Worm (Caenorhabditis elegans): ENCODE data around the gene Y81G3A.6.
A peak's percentile ranks its signal among the peaks of the same experiment; 100 is the strongest.
"Not testable (repeated sequence)": the region's sequence is repeated elsewhere in the genome, so short reads cannot be mapped to it uniquely, and the experiment has no call there.

The Y81G3A.6 gene

DNA sequence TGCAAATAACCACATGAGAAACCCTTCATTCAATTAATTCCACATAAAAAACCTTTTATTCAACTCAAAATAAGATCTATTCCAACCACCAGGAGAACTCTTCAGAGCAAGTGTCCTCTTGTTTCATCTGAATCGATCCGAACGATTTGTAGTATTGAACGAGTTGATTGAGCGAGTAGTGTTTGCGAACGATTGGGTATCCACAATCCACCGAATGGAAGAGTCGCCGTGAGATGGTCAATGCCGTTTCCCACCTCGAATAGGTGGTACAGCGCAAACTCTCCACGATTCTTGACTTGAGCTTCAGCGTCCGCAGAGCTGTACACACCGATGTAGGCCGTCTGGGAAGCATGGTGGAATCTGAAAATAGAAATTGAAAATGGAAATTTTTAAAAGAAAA is at the start of gene Y81G3A.6:
TSS of gene Y81G3A.6 (minus strand) at position 101 of the 400 bp plus-strand sequence.
- not testable (repeated sequence) for TF ChIP-seq ztf-1 (GFP tag; conservative IDR thresholded peaks at IDR 0.05); unc-55 (GFP tag; optimal IDR thresholded peaks at IDR 0.05); nhr-23 (tag; optimal IDR thresholded peaks at IDR 0.05)

ce11 chrII:13130576-13130975 is 48.3 kb upstream of the Y81G3A.6 start:
- TF ChIP-seq blmp-1 (tag; optimal IDR thresholded peaks at IDR 0.05; ENCODE audit: insufficient read depth), result no peak
- TF ChIP-seq nhr-23 (tag; optimal IDR thresholded peaks at IDR 0.05), result no peak
- TF ChIP-seq peb-1 (tag; optimal IDR thresholded peaks at IDR 0.05), result no peak
- TF ChIP-seq F13H6.1 (tag; optimal IDR thresholded peaks at IDR 0.05), result no peak
- no peak for TF ChIP-seq nhr-25 (tag; optimal IDR thresholded peaks at IDR 0.05)
- no peak for TF ChIP-seq Y55F3AM.14 (GFP tag; optimal IDR thresholded peaks at IDR 0.05)
- no peak for TF ChIP-seq aly-2 (tag; optimal IDR thresholded peaks at IDR 0.05)
- TF ChIP-seq lin-11 (tag; optimal IDR thresholded peaks at IDR 0.05), result no peak
- no peak for TF ChIP-seq gmeb-1 (tag; optimal IDR thresholded peaks at IDR 0.05)
- TF ChIP-seq mdl-1 (tag; optimal IDR thresholded peaks at IDR 0.05), result no peak
- no peak for TF ChIP-seq nhr-12 (tag; optimal IDR thresholded peaks at IDR 0.05)
- no peak for TF ChIP-seq sma-3 (GFP tag; optimal IDR thresholded peaks at IDR 0.05)
- TF ChIP-seq unc-55 (GFP tag; optimal IDR thresholded peaks at IDR 0.05), result no peak
- TF ChIP-seq lsy-2 (tag; optimal IDR thresholded peaks at IDR 0.05), result no peak
- TF ChIP-seq nhr-77 (tag; optimal IDR thresholded peaks at IDR 0.05), result no peak
- no peak for TF ChIP-seq sma-9 (GFP tag; optimal IDR thresholded peaks at IDR 0.05)
- no peak for TF ChIP-seq sma-9 (tag; optimal IDR thresholded peaks at IDR 0.05)
- TF ChIP-seq ceh-82 (tag; optimal IDR thresholded peaks at IDR 0.05), result no peak
- TF ChIP-seq ama-1 (optimal IDR thresholded peaks at IDR 0.05), result no peak

- TF ChIP-seq ztf-4 (tag; optimal IDR thresholded peaks at IDR 0.05), result no peak
- TF ChIP-seq elt-3 (tag; optimal IDR thresholded peaks at IDR 0.05), result no peak
- no peak for TF ChIP-seq crh-2 (tag; optimal IDR thresholded peaks at IDR 0.05)
- TF ChIP-seq lin-13 (GFP tag; optimal IDR thresholded peaks at IDR 0.05), result no peak
- TF ChIP-seq ztf-1 (GFP tag; conservative IDR thresholded peaks at IDR 0.05), result no peak
- no peak for TF ChIP-seq sma-3 (GFP tag; optimal IDR thresholded peaks at IDR 0.05)
- no peak for TF ChIP-seq blmp-1 (tag; optimal IDR thresholded peaks at IDR 0.05; ENCODE audit: insufficient read depth)
- no peak for TF ChIP-seq lin-39 (tag; optimal IDR thresholded peaks at IDR 0.05)
- no peak for TF ChIP-seq unc-55 (GFP tag; optimal IDR thresholded peaks at IDR 0.05)
Measured at ce11 chrII:13129602-13130001, 47.3 kb upstream of the Y81G3A.6 start, which contains the start of gene F29C12.6. TSS of gene F29C12.6 (plus strand) at chrII:13129902.

ce11 chrII:13122720-13123119 is 40.4 kb upstream of the Y81G3A.6 start, which contains the start of gene bath-45:
TSS of gene bath-45 (plus strand) at chrII:13123020.
- TF ChIP-seq unc-39 (tag; optimal IDR thresholded peaks at IDR 0.05), result no peak
- TF ChIP-seq nhr-25 (tag; optimal IDR thresholded peaks at IDR 0.05), result no peak
- no peak for TF ChIP-seq sma-3 (GFP tag; optimal IDR thresholded peaks at IDR 0.05)
- TF ChIP-seq nhr-21 (tag; optimal IDR thresholded peaks at IDR 0.05), result no peak
- TF ChIP-seq aly-2 (tag; optimal IDR thresholded peaks at IDR 0.05), result no peak
- no peak for TF ChIP-seq mab-5 (tag; optimal IDR thresholded peaks at IDR 0.05)
- TF ChIP-seq ztf-11 (tag; optimal IDR thresholded peaks at IDR 0.05), result no peak
- no peak for TF ChIP-seq dmd-4 (tag; optimal IDR thresholded peaks at IDR 0.05)
- TF ChIP-seq lin-11 (tag; optimal IDR thresholded peaks at IDR 0.05), result no peak
- no peak for TF ChIP-seq ztf-1 (GFP tag; conservative IDR thresholded peaks at IDR 0.05)
- no peak for TF ChIP-seq mbf-1 (tag; optimal IDR thresholded peaks at IDR 0.05)
- TF ChIP-seq gmeb-1 (tag; optimal IDR thresholded peaks at IDR 0.05), result no peak
- no peak for TF ChIP-seq skn-1 (tag; optimal IDR thresholded peaks at IDR 0.05)
- no peak for TF ChIP-seq elt-3 (tag; optimal IDR thresholded peaks at IDR 0.05)
- no peak for TF ChIP-seq elt-1 (tag; optimal IDR thresholded peaks at IDR 0.05)

ce11 chrII:13117135-13117534 is 34.8 kb upstream of the Y81G3A.6 start, which contains the start of gene gfm-1:
TSS of gene gfm-1 (plus strand) at chrII:13117483.
- TF ChIP-seq lin-11 (tag; optimal IDR thresholded peaks at IDR 0.05), result peak; percentile 1
- no peak for TF ChIP-seq unc-62 (GFP tag; optimal IDR thresholded peaks at IDR 0.05)
- peak; percentile 21 for TF ChIP-seq nhr-21 (tag; optimal IDR thresholded peaks at IDR 0.05)
- TF ChIP-seq ZK546.5 (tag; optimal IDR thresholded peaks at IDR 0.05), result no peak
- TF ChIP-seq zag-1 (tag; optimal IDR thresholded peaks at IDR 0.05), result no peak
- no peak for TF ChIP-seq unc-39 (tag; optimal IDR thresholded peaks at IDR 0.05)
- TF ChIP-seq nhr-6 (tag; optimal IDR thresholded peaks at IDR 0.05), result no peak
- TF ChIP-seq ztf-4 (tag; optimal IDR thresholded peaks at IDR 0.05), result no peak
- no peak for TF ChIP-seq R02D3.7 (tag; optimal IDR thresholded peaks at IDR 0.05)
- TF ChIP-seq sma-3 (GFP tag; optimal IDR thresholded peaks at IDR 0.05), result peak; percentile 80
- TF ChIP-seq C34F6.9 (tag; optimal IDR thresholded peaks at IDR 0.05), result peak; percentile 69
- TF ChIP-seq crh-2 (tag; optimal IDR thresholded peaks at IDR 0.05), result peak; percentile 50
- TF ChIP-seq ceh-82 (tag; optimal IDR thresholded peaks at IDR 0.05), result no peak
- TF ChIP-seq ztf-1 (GFP tag; conservative IDR thresholded peaks at IDR 0.05), result no peak
- TF ChIP-seq lin-13 (GFP tag; optimal IDR thresholded peaks at IDR 0.05), result no peak
- no peak for TF ChIP-seq ceh-16 (tag; optimal IDR thresholded peaks at IDR 0.05)
- TF ChIP-seq mbf-1 (tag; optimal IDR thresholded peaks at IDR 0.05), result no peak
- TF ChIP-seq egl-27 (tag; optimal IDR thresholded peaks at IDR 0.05), result no peak
- TF ChIP-seq ztf-11 (tag; optimal IDR thresholded peaks at IDR 0.05), result no peak
- TF ChIP-seq nhr-23 (tag; optimal IDR thresholded peaks at IDR 0.05), result no peak
- TF ChIP-seq nhr-11 (tag; optimal IDR thresholded peaks at IDR 0.05), result no peak
- TF ChIP-seq nhr-25 (tag; optimal IDR thresholded peaks at IDR 0.05), result no peak
- TF ChIP-seq unc-55 (GFP tag; optimal IDR thresholded peaks at IDR 0.05), result peak; percentile 70
- no peak for TF ChIP-seq aly-2 (tag; optimal IDR thresholded peaks at IDR 0.05)
- TF ChIP-seq nhr-237 (tag; optimal IDR thresholded peaks at IDR 0.05), result no peak
- peak; percentile 22 for TF ChIP-seq fos-1 (tag; optimal IDR thresholded peaks at IDR 0.05)
- TF ChIP-seq skn-1 (tag; optimal IDR thresholded peaks at IDR 0.05), result no peak

Data from whole organism, L2 larva.